Worm (Caenorhabditis elegans) whole organism, young adult: ENCODE data around the gene D1086.18.

Experiments used
- F39B2.1 ChIP-seq: fragments of 200-800 bp; sonication (Bioruptor generic); IDR thresholded peaks from 2 replicates; pipeline ENCODE4 v1.3.6; 2022; ENCODE audit warnings: missing genetic modification reagents, missing genetic modification characterization, missing compliant biosample characterization
- F49E8.2 ChIP-seq: sonication (generic microtip); optimal IDR thresholded peaks from 3 replicates; lab custom pipeline; 2017; ENCODE audit warnings: missing genetic modification characterization, mild to moderate bottlenecking, missing compliant biosample characterization, antibody characterized with exemption, moderate library complexity; ENCODE audit not compliant: insufficient read depth
- Y79H2A.3 ChIP-seq: fragments of 200-800 bp; sonication (Bioruptor generic); conservative IDR thresholded peaks from 2 replicates; pipeline ENCODE4 v1.3.6; 2022; ENCODE audit warnings: missing genetic modification reagents, missing genetic modification characterization, missing compliant biosample characterization
- efl-1 ChIP-seq: fragments of 150-350 bp; optimal IDR thresholded peaks from 2 replicates; lab custom pipeline; 2014; ENCODE audit warnings: missing biosample characterization, missing genetic modification reagents, missing genetic modification characterization
- lin-40 ChIP-seq: sonication (generic microtip); optimal IDR thresholded peaks from 2 replicates; lab custom pipeline; 2016; ENCODE audit warnings: missing genetic modification characterization, mild to moderate bottlenecking, missing compliant biosample characterization, missing genotype, missing genetic modification reagents
- snpc-1.3 ChIP-seq: sonication (generic microtip); optimal IDR thresholded peaks from 2 replicates; lab custom pipeline; 2017; ENCODE audit warnings: missing genetic modification characterization, mild to moderate bottlenecking, missing compliant biosample characterization, antibody characterized with exemption, moderate library complexity, missing genotype, missing genetic modification reagents; ENCODE audit not compliant: insufficient read depth
- snpc-4 ChIP-seq, 5 experiments: fragments of 150-350 bp in 1 of 5; sonication (generic microtip) in 4 of 5; optimal IDR thresholded peaks; 2 replicates each; lab custom pipeline; 2014 to 2018; ENCODE audit warnings: missing genetic modification characterization in 5 of 5, missing biosample characterization in 3 of 5, antibody characterized with exemption in 2 of 5, mild to moderate bottlenecking in 2 of 5, missing compliant biosample characterization in 2 of 5, missing genotype in 2 of 5, moderate library complexity in 2 of 5, missing genetic modification reagents in 1 of 5

ce11 chrV:14128858-14129257 lies 43.2 kb downstream of the D1086.18 start:
- TF ChIP-seq lin-40 (tag; lab: Kevin White, UChicago) (no peak), snpc-4 (GFP tag; optimal IDR thresholded peaks at IDR 0.05; lab: Kevin White, UChicago) (no peak), snpc-4 (tag; optimal IDR thresholded peaks at IDR 0.05; lab: Kevin White, UChicago) (no peak), F49E8.2 (tag; lab: Kevin White, UChicago) (no peak), F39B2.1 (GFP tag; lab: Robert Waterston, UW) (no peak), efl-1 (GFP tag; lab: Kevin White, UChicago) (no peak), Y79H2A.3 (GFP tag; lab: Robert Waterston, UW) (no peak), snpc-1.3 (no peak)
